Fruit fly (Drosophila melanogaster) whole organism, embryonic: ENCODE results near the gene CG11842.

ENCODE experiments used
- Aef1 ChIP-seq: fragments of 200-800 bp; sonication (Bioruptor generic); IDR thresholded peaks from 3 replicates; pipeline ENCODE4 v1.3.6; 2022; ENCODE audit warnings: missing biosample characterization, missing genetic modification characterization
- Antp ChIP-seq: fragments of 200-800 bp; sonication (Bioruptor generic); optimal IDR thresholded peaks from 3 replicates; lab custom pipeline; 2016; ENCODE audit warnings: missing biosample characterization, missing genetic modification characterization
- Atf3 ChIP-seq: fragments of 200-800 bp; sonication (Bioruptor generic); optimal IDR thresholded peaks from 3 replicates; lab custom pipeline; 2016; ENCODE audit warnings: missing biosample characterization, missing genetic modification characterization
- Bgb ChIP-seq: fragments of 200-800 bp; sonication (Bioruptor generic); IDR thresholded peaks from 2 replicates; pipeline ENCODE4 v1.3.6; 2022; ENCODE audit warnings: missing biosample characterization, missing genetic modification characterization; ENCODE audit not compliant: partially characterized antibody
- CG10543 ChIP-seq: fragments of 200-800 bp; sonication (Bioruptor generic); optimal IDR thresholded peaks from 3 replicates; lab custom pipeline; 2017; ENCODE audit warnings: missing biosample characterization, mild to moderate bottlenecking, missing genetic modification characterization, moderate library complexity
- CG10979 ChIP-seq: fragments of 200-800 bp; sonication (Bioruptor generic); optimal IDR thresholded peaks from 2 replicates; lab custom pipeline; 2018; ENCODE audit warnings: missing biosample characterization, mild to moderate bottlenecking, missing genetic modification characterization, moderate library complexity
- CG11085 ChIP-seq: fragments of 200-800 bp; sonication (Bioruptor generic); IDR thresholded peaks from 2 replicates; pipeline ENCODE4 v1.3.6; 2022; ENCODE audit warnings: missing biosample characterization, missing genetic modification characterization
- CG11696 ChIP-seq: fragments of 200-800 bp; sonication (Bioruptor generic); IDR thresholded peaks from 2 replicates; pipeline ENCODE4 v1.3.6; 2022; ENCODE audit warnings: missing biosample characterization, missing genetic modification characterization
- CG30020 ChIP-seq: fragments of 200-800 bp; optimal IDR thresholded peaks from 2 replicates; lab custom pipeline; 2019; ENCODE audit warnings: missing biosample characterization, mild to moderate bottlenecking, missing genetic modification characterization, moderate library complexity
- CG31224 ChIP-seq: fragments of 200-800 bp; sonication (Bioruptor generic); IDR thresholded peaks from 2 replicates; pipeline ENCODE4 v1.3.6; 2022; ENCODE audit warnings: missing biosample characterization, missing genetic modification characterization
- CG43689 ChIP-seq: fragments of 200-800 bp; sonication (Bioruptor generic); IDR thresholded peaks from 2 replicates; pipeline ENCODE4 v1.3.6; 2022; ENCODE audit warnings: missing biosample characterization, missing genetic modification characterization
- CG5953 ChIP-seq: fragments of 200-800 bp; sonication (Bioruptor generic); IDR thresholded peaks from 2 replicates; pipeline ENCODE4 v1.3.6; 2022; ENCODE audit warnings: missing biosample characterization, missing genetic modification characterization
- CG6272 ChIP-seq: fragments of 200-800 bp; sonication (Bioruptor generic); IDR thresholded peaks from 2 replicates; pipeline ENCODE4 v1.3.6; 2022; ENCODE audit warnings: missing biosample characterization, missing genetic modification characterization
- CG6791 ChIP-seq: fragments of 200-800 bp; sonication (Bioruptor generic); IDR thresholded peaks from 3 replicates; pipeline ENCODE4 v1.3.6; 2022; ENCODE audit warnings: missing biosample characterization, missing genetic modification characterization; ENCODE audit not compliant: partially characterized antibody
- CG7839 ChIP-seq: fragments of 200-800 bp; sonication (Bioruptor generic); optimal IDR thresholded peaks from 3 replicates; lab custom pipeline; 2018; ENCODE audit warnings: missing biosample characterization, mild to moderate bottlenecking, missing genetic modification characterization, moderate library complexity
- CG8765 ChIP-seq: fragments of 200-800 bp; sonication (Bioruptor generic); IDR thresholded peaks from 2 replicates; pipeline ENCODE4 v1.3.6; 2022; ENCODE audit warnings: missing biosample characterization, missing genetic modification characterization
- Dad ChIP-seq: fragments of 200-800 bp; sonication (Bioruptor generic); optimal IDR thresholded peaks from 3 replicates; lab custom pipeline; 2016; ENCODE audit warnings: missing biosample characterization, missing genetic modification characterization
- Dbx ChIP-seq: fragments of 200-800 bp; sonication (Bioruptor generic); IDR thresholded peaks from 3 replicates; pipeline ENCODE4 v1.3.6; 2022; ENCODE audit warnings: missing biosample characterization, missing genetic modification characterization
- Deaf1 ChIP-seq: fragments of 200-800 bp; optimal IDR thresholded peaks from 3 replicates; lab custom pipeline; 2019; ENCODE audit warnings: missing biosample characterization, mild to moderate bottlenecking, missing genetic modification characterization, moderate library complexity
- Dll ChIP-seq: fragments of 200-800 bp; sonication (Bioruptor generic); IDR thresholded peaks from 4 replicates; pipeline ENCODE4 v1.3.6; 2022; ENCODE audit warnings: missing biosample characterization, missing genetic modification characterization; ENCODE audit not compliant: partially characterized antibody
- HHEX ChIP-seq: fragments of 200-800 bp; sonication (Bioruptor generic); optimal IDR thresholded peaks from 3 replicates; lab custom pipeline; 2017; ENCODE audit warnings: missing biosample characterization, mild to moderate bottlenecking, missing genetic modification characterization, missing genetic modification reagents
- HLH3B ChIP-seq: fragments of 200-800 bp; sonication (Bioruptor generic); IDR thresholded peaks from 2 replicates; pipeline ENCODE4 v1.3.6; 2022; ENCODE audit warnings: missing biosample characterization, missing genetic modification characterization
- Jarid2 ChIP-seq: fragments of 200-800 bp; sonication (Bioruptor generic); optimal IDR thresholded peaks from 3 replicates; lab custom pipeline; 2017; ENCODE audit warnings: mild to moderate bottlenecking, missing biosample characterization, missing genetic modification reagents, missing genetic modification characterization
- Lim3 ChIP-seq: fragments of 200-800 bp; sonication (Bioruptor generic); IDR thresholded peaks from 2 replicates; pipeline ENCODE4 v1.3.6; 2022; ENCODE audit warnings: missing biosample characterization, missing genetic modification characterization
- Opbp ChIP-seq: fragments of 200-800 bp; sonication (Bioruptor generic); IDR thresholded peaks from 3 replicates; pipeline ENCODE4 v1.3.6; 2022; ENCODE audit warnings: missing biosample characterization, missing genetic modification characterization; ENCODE audit not compliant: partially characterized antibody
- Ptx1 ChIP-seq: fragments of 200-800 bp; sonication (Bioruptor generic); IDR thresholded peaks from 2 replicates; pipeline ENCODE4 v1.3.6; 2022; ENCODE audit warnings: missing biosample characterization, missing genetic modification characterization
- Usf ChIP-seq: fragments of 200-800 bp; sonication (Bioruptor generic); optimal IDR thresholded peaks from 2 replicates; lab custom pipeline; 2017; ENCODE audit warnings: missing genotype, missing biosample characterization, missing genetic modification characterization
- ab ChIP-seq: fragments of 200-800 bp; sonication (Bioruptor generic); optimal IDR thresholded peaks from 2 replicates; lab custom pipeline; 2016; ENCODE audit warnings: missing biosample characterization, missing genetic modification characterization
- ase ChIP-seq: fragments of 200-800 bp; sonication (Bioruptor generic); IDR thresholded peaks from 3 replicates; pipeline ENCODE4 v1.3.6; 2022; ENCODE audit warnings: missing biosample characterization, missing genetic modification characterization
- bigmax ChIP-seq: fragments of 200-800 bp; sonication (Bioruptor generic); optimal IDR thresholded peaks from 2 replicates; lab custom pipeline; 2018; ENCODE audit warnings: missing biosample characterization, mild to moderate bottlenecking, missing genetic modification characterization
- br ChIP-seq: fragments of >200 bp; optimal IDR thresholded peaks from 2 replicates; lab custom pipeline; 2017
- cato ChIP-seq: fragments of 200-800 bp; sonication (Bioruptor generic); optimal IDR thresholded peaks from 2 replicates; lab custom pipeline; 2016; ENCODE audit warnings: missing biosample characterization, missing genetic modification characterization, borderline replicate concordance
- chm ChIP-seq: fragments of 200-800 bp; sonication (Bioruptor generic); IDR thresholded peaks from 2 replicates; pipeline ENCODE4 v1.3.6; 2022; ENCODE audit warnings: missing biosample characterization, missing genetic modification characterization
- disco-r ChIP-seq: fragments of 200-800 bp; sonication (Bioruptor generic); optimal IDR thresholded peaks from 2 replicates; lab custom pipeline; 2016; ENCODE audit warnings: missing biosample characterization, missing genetic modification characterization
- dm ChIP-seq: fragments of 200-800 bp; sonication (Bioruptor generic); optimal IDR thresholded peaks from 3 replicates; lab custom pipeline; 2016; ENCODE audit warnings: missing biosample characterization, missing genetic modification characterization
- fu2 ChIP-seq: fragments of 200-800 bp; sonication (Bioruptor generic); optimal IDR thresholded peaks from 2 replicates; lab custom pipeline; 2016; ENCODE audit warnings: missing biosample characterization, missing genetic modification characterization
- gro ChIP-seq: fragments of 200-800 bp; sonication (Bioruptor generic); optimal IDR thresholded peaks from 2 replicates; lab custom pipeline; 2016; ENCODE audit warnings: missing biosample characterization, missing genetic modification characterization
- gsb-n ChIP-seq: fragments of 200-800 bp; sonication (Bioruptor generic); optimal IDR thresholded peaks from 3 replicates; lab custom pipeline; 2018; ENCODE audit warnings: missing biosample characterization, mild to moderate bottlenecking, missing genetic modification characterization
- ham ChIP-seq: fragments of 200-800 bp; sonication (Bioruptor generic); IDR thresholded peaks from 2 replicates; pipeline ENCODE4 v1.3.6; 2022; ENCODE audit warnings: missing biosample characterization, missing genetic modification characterization
- hth ChIP-seq: fragments of >200 bp; optimal IDR thresholded peaks from 2 replicates; lab custom pipeline; 2017; ENCODE audit warnings: inconsistent platforms
- lov ChIP-seq, 2 experiments: fragments of 200-800 bp in 1 of 2; fragments of >200 bp in 1 of 2; sonication (Bioruptor generic) in 1 of 2; IDR thresholded peaks in 1 of 2; optimal IDR thresholded peaks in 1 of 2; 2 replicates in 1 of 2; 3 replicates in 1 of 2; pipeline versions ENCODE4 v1.3.6 to Lab custom; 2017 to 2022; ENCODE audit warnings: missing biosample characterization in 1 of 2, missing genetic modification characterization in 1 of 2
- luna ChIP-seq: fragments of 200-800 bp; sonication (Bioruptor generic); optimal IDR thresholded peaks from 2 replicates; lab custom pipeline; 2016; ENCODE audit warnings: missing biosample characterization, missing genetic modification characterization
- mld ChIP-seq: fragments of 200-800 bp; sonication (Bioruptor generic); IDR thresholded peaks from 3 replicates; pipeline ENCODE4 v1.3.6; 2022; ENCODE audit warnings: missing biosample characterization, missing genetic modification characterization; ENCODE audit not compliant: partially characterized antibody
- p53 ChIP-seq: fragments of 200-800 bp; sonication (Bioruptor generic); optimal IDR thresholded peaks from 2 replicates; lab custom pipeline; 2016; ENCODE audit warnings: missing biosample characterization, missing genetic modification characterization
- pan ChIP-seq, 4 experiments: fragments of >200 bp in 3 of 4; fragments of 200-800 bp in 1 of 4; sonication (Bioruptor generic) in 1 of 4; optimal IDR thresholded peaks in 3 of 4; IDR thresholded peaks in 1 of 4; 2 replicates each; pipeline versions ENCODE4 v1.3.6 to Lab custom; 2017 to 2022; ENCODE audit warnings: missing biosample characterization in 2 of 4, missing genetic modification characterization in 2 of 4, mixed read lengths in 1 of 4
- pnt ChIP-seq: fragments of 200-800 bp; sonication (Bioruptor generic); optimal IDR thresholded peaks from 3 replicates; lab custom pipeline; 2016; ENCODE audit warnings: missing biosample characterization, missing genetic modification characterization
- repo ChIP-seq: fragments of 200-800 bp; sonication (Bioruptor generic); optimal IDR thresholded peaks from 2 replicates; lab custom pipeline; 2016; ENCODE audit warnings: missing biosample characterization, missing genetic modification characterization
- salm ChIP-seq: fragments of 200-800 bp; sonication (Bioruptor generic); optimal IDR thresholded peaks from 2 replicates; lab custom pipeline; 2018; ENCODE audit warnings: missing biosample characterization, mild to moderate bottlenecking, missing genetic modification characterization
- toy ChIP-seq: fragments of 200-800 bp; sonication (Bioruptor generic); IDR thresholded peaks from 2 replicates; pipeline ENCODE4 v1.3.6; 2022; ENCODE audit warnings: missing biosample characterization, missing genetic modification characterization
- wdn ChIP-seq: fragments of 200-800 bp; sonication (Bioruptor generic); IDR thresholded peaks from 2 replicates; pipeline ENCODE4 v1.3.6; 2022; ENCODE audit warnings: missing biosample characterization, missing genetic modification characterization

Gene CG11842

DNA sequence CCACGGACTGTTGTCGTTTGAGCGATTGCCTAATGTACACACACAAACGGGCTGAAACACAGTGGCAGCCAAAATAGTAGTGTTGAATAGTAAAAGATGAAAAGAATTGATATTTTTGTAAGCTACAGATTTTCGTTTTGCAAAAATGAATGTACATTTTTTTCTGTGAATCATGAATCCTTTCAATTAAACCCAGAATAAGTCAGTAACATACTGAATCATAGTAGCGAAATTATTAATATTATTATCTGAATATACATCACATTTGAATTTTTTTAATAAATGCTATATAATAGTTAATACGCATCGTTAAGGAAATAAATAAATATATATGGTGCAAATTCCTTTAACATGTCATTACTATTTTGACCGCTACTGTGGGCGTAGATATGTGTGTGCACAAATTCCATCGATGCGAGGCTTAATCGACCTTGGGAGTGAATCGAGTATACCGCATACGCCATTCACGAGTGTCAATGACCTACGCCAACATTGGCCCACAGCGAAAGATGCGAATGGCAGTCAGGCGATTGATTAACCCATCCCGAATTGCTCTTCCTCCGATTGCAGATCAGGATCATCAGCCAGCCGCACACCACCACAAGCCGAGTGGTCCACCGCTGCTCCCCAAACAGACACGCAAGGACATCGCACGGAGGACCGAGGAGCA, 11.8 kb upstream of the CG11842 start (continued):
- TF ChIP-seq Dbx (GFP tag; lab: Robert Waterston, UW) (0 out of 3 replicates have a peak, but pooled peaks have one; percentile 43), Atf3 (GFP tag; lab: Kevin White, UChicago) (no peak), Antp (no peak), HHEX (GFP tag; lab: Kevin White, UChicago) (peak; percentile 64), Deaf1 (tag; lab: Kevin White, UChicago) (no peak), CG7839 (tag; lab: Kevin White, UChicago) (no peak), CG11085 (GFP tag; lab: Robert Waterston, UW) (no peak), bigmax (GFP tag; lab: Kevin White, UChicago) (no peak), pnt (GFP tag; lab: Kevin White, UChicago) (peak; percentile 10), fu2 (GFP tag; lab: Kevin White, UChicago) (no peak), CG6791 (GFP tag; lab: Robert Waterston, UW) (no peak), Dll (GFP tag; lab: Robert Waterston, UW) (no peak), gsb-n (tag; lab: Kevin White, UChicago) (no peak), mld (GFP tag; lab: Robert Waterston, UW) (no peak), cato (GFP tag; lab: Kevin White, UChicago) (peak; percentile 25), CG10979 (tag; lab: Kevin White, UChicago) (peak; percentile 60), Opbp (GFP tag; lab: Robert Waterston, UW) (no peak), toy (0 out of 2 replicates have a peak, but pooled peaks have one; percentile 9), CG11696 (GFP tag; lab: Robert Waterston, UW) (peak; percentile 85), repo (no peak), Aef1 (GFP tag; lab: Robert Waterston, UW) (peak; percentile 46; the same call in 1 of the 3 replicates), hth (lab: Kevin White, UChicago) (no peak), CG30020 (tag; lab: Kevin White, UChicago) (no peak), luna (GFP tag; lab: Kevin White, UChicago) (no peak), disco-r (GFP tag; lab: Kevin White, UChicago) (no peak), Dad (no peak), Usf (GFP tag; lab: Kevin White, UChicago) (no peak), ham (GFP tag; lab: Robert Waterston, UW) (no peak), Jarid2 (GFP tag; lab: Kevin White, UChicago) (no peak), CG31224 (GFP tag; lab: Robert Waterston, UW) (no peak; the same call in 1 of the 2 replicates), pan (optimal IDR thresholded peaks at IDR 0.05; lab: Kevin White, UChicago) (no peak), pan (GFP tag; optimal IDR thresholded peaks at IDR 0.05 in 1 of 2, IDR thresholded peaks at IDR 0.05 in 1 of 2) (peak in 1 of 2 experiments; percentile 44), br (no peak), ab (no peak), CG6272 (GFP tag; lab: Robert Waterston, UW) (no peak), HLH3B (peak; percentile 46; the same call in 1 of the 2 replicates), dm (GFP tag; lab: Kevin White, UChicago) (no peak), Lim3 (GFP tag; lab: Robert Waterston, UW) (no peak), CG8765 (GFP tag; lab: Robert Waterston, UW) (no peak), wdn (GFP tag; lab: Robert Waterston, UW) (no peak), salm (tag; lab: Kevin White, UChicago) (peak; percentile 28), CG10543 (GFP tag; lab: Kevin White, UChicago) (no peak), CG43689 (GFP tag; lab: Robert Waterston, UW) (0 out of 2 replicates have a peak, but pooled peaks have one; percentile 18), CG5953 (no peak), Ptx1 (GFP tag; lab: Robert Waterston, UW) (peak; percentile 70), ase (no peak), lov (optimal IDR thresholded peaks at IDR 0.05; lab: Kevin White, UChicago) (no peak), lov (GFP tag; IDR thresholded peaks at IDR 0.05; lab: Robert Waterston, UW) (no peak), chm (GFP tag; lab: Robert Waterston, UW) (no peak), Bgb (GFP tag; lab: Robert Waterston, UW) (no peak), gro (GFP tag; lab: Kevin White, UChicago) (no peak), p53 (GFP tag; lab: Kevin White, UChicago) (no peak)
